Fruit fly (Drosophila melanogaster) whole organism, embryonic: Measurements from ENCODE around the gene CG43221.

Experiments
- ATbp ChIP-seq: fragments of 200-800 bp; sonication (Bioruptor generic); optimal IDR thresholded peaks from 2 replicates; lab custom pipeline; 2017; ENCODE audit warnings: missing biosample characterization, mild to moderate bottlenecking, missing genetic modification characterization, missing genetic modification reagents
- CG10565 ChIP-seq: fragments of 200-800 bp; sonication (Bioruptor generic); optimal IDR thresholded peaks from 3 replicates; lab custom pipeline; 2016; ENCODE audit warnings: missing biosample characterization, mild to moderate bottlenecking, missing genetic modification characterization
- CG10654 ChIP-seq: fragments of 200-800 bp; sonication (Bioruptor generic); optimal IDR thresholded peaks from 2 replicates; lab custom pipeline; 2016; ENCODE audit warnings: missing biosample characterization, missing genetic modification characterization
- CG11695 ChIP-seq: fragments of 200-800 bp; sonication (Bioruptor generic); IDR thresholded peaks from 3 replicates; pipeline ENCODE4 v1.3.6; 2022; ENCODE audit warnings: missing biosample characterization, missing genetic modification characterization
- CG11723 ChIP-seq: fragments of 200-800 bp; sonication (Bioruptor generic); optimal IDR thresholded peaks from 2 replicates; lab custom pipeline; 2017; ENCODE audit warnings: missing biosample characterization, mild to moderate bottlenecking, missing genetic modification characterization
- CG12104 ChIP-seq: fragments of 200-800 bp; sonication (Bioruptor generic); optimal IDR thresholded peaks from 3 replicates; lab custom pipeline; 2016; ENCODE audit warnings: missing biosample characterization, missing genetic modification characterization
- CG12299 ChIP-seq: fragments of 200-800 bp; sonication (Bioruptor generic); optimal IDR thresholded peaks from 2 replicates; lab custom pipeline; 2018; ENCODE audit warnings: missing biosample characterization, mild to moderate bottlenecking, missing genetic modification characterization
- CG15073 ChIP-seq: fragments of 200-800 bp; sonication (Bioruptor generic); optimal IDR thresholded peaks from 2 replicates; lab custom pipeline; 2016; ENCODE audit warnings: missing biosample characterization, missing genetic modification characterization
- CG16815 ChIP-seq: fragments of 200-800 bp; sonication (Bioruptor generic); optimal IDR thresholded peaks from 3 replicates; lab custom pipeline; 2017; ENCODE audit warnings: missing biosample characterization, mild to moderate bottlenecking, missing genetic modification characterization
- CG17328 ChIP-seq: fragments of 200-800 bp; sonication (Bioruptor generic); IDR thresholded peaks from 2 replicates; pipeline ENCODE4 v1.3.6; 2022; ENCODE audit warnings: missing biosample characterization, missing genetic modification characterization
- CG18599 ChIP-seq: fragments of 200-800 bp; sonication (Bioruptor generic); optimal IDR thresholded peaks from 3 replicates; lab custom pipeline; 2017; ENCODE audit warnings: missing biosample characterization, missing genetic modification characterization, mild to moderate bottlenecking, moderate library complexity, missing genetic modification reagents
- CG31224 ChIP-seq: fragments of 200-800 bp; sonication (Bioruptor generic); IDR thresholded peaks from 2 replicates; pipeline ENCODE4 v1.3.6; 2022; ENCODE audit warnings: missing biosample characterization, missing genetic modification characterization
- CG31365 ChIP-seq: fragments of 200-800 bp; sonication (Bioruptor generic); optimal IDR thresholded peaks from 2 replicates; lab custom pipeline; 2018; ENCODE audit warnings: missing biosample characterization, mild to moderate bottlenecking, missing genetic modification characterization
- CG3407 ChIP-seq: fragments of 200-800 bp; sonication (Bioruptor generic); optimal IDR thresholded peaks from 2 replicates; lab custom pipeline; 2018; ENCODE audit warnings: missing biosample characterization, mild to moderate bottlenecking, missing genetic modification characterization
- CG4360 ChIP-seq: fragments of 200-800 bp; sonication (Bioruptor generic); IDR thresholded peaks from 2 replicates; pipeline ENCODE4 v1.3.6; 2022; ENCODE audit warnings: missing biosample characterization, missing genetic modification characterization
- CG4730 ChIP-seq: fragments of 200-800 bp; sonication (Bioruptor generic); IDR thresholded peaks from 2 replicates; pipeline ENCODE4 v1.3.6; 2022; ENCODE audit warnings: missing biosample characterization, missing genetic modification characterization
- CG6689 ChIP-seq: fragments of 200-800 bp; sonication (Bioruptor generic); IDR thresholded peaks from 2 replicates; pipeline ENCODE4 v1.3.6; 2022; ENCODE audit warnings: missing biosample characterization, missing genetic modification characterization
- CG8290 ChIP-seq, 3 experiments: fragments of 200-800 bp; sonication (Bioruptor generic); optimal IDR thresholded peaks; 2 replicates each; lab custom pipeline; 2016 to 2019; ENCODE audit warnings: missing biosample characterization in 3 of 3, missing genetic modification characterization in 3 of 3, mild to moderate bottlenecking in 2 of 3, moderate library complexity in 1 of 3
- CG8765 ChIP-seq: fragments of 200-800 bp; sonication (Bioruptor generic); IDR thresholded peaks from 2 replicates; pipeline ENCODE4 v1.3.6; 2022; ENCODE audit warnings: missing biosample characterization, missing genetic modification characterization
- CG9727 ChIP-seq: fragments of 200-800 bp; sonication (Bioruptor generic); optimal IDR thresholded peaks from 3 replicates; lab custom pipeline; 2017; ENCODE audit warnings: missing biosample characterization, mild to moderate bottlenecking, missing genetic modification characterization
- CTCF ChIP-seq: fragments of 200-800 bp; sonication (Bioruptor generic); optimal IDR thresholded peaks from 2 replicates; lab custom pipeline; 2017; ENCODE audit warnings: missing biosample characterization, mild to moderate bottlenecking, missing genetic modification characterization, moderate library complexity
- CkIIα-i1 ChIP-seq: fragments of 200-800 bp; sonication (Bioruptor generic); IDR thresholded peaks from 2 replicates; pipeline ENCODE4 v1.3.6; 2022; ENCODE audit warnings: missing biosample characterization, missing genetic modification characterization
- D19B ChIP-seq: fragments of 200-800 bp; sonication (Bioruptor generic); optimal IDR thresholded peaks from 2 replicates; lab custom pipeline; 2017; ENCODE audit warnings: missing biosample characterization, mild to moderate bottlenecking, missing genetic modification characterization
- Dek ChIP-seq: fragments of 200-800 bp; sonication (Bioruptor generic); optimal IDR thresholded peaks from 3 replicates; lab custom pipeline; 2019; ENCODE audit warnings: missing biosample characterization, mild to moderate bottlenecking, missing genetic modification characterization, moderate library complexity
- E2f1 ChIP-seq: fragments of 200-800 bp; sonication (Bioruptor generic); IDR thresholded peaks from 2 replicates; pipeline ENCODE4 v1.3.6; 2022; ENCODE audit warnings: missing biosample characterization, missing genetic modification characterization
- HLH4C ChIP-seq: fragments of 200-800 bp; sonication (Bioruptor generic); IDR thresholded peaks from 3 replicates; pipeline ENCODE4 v1.3.6; 2022; ENCODE audit warnings: missing biosample characterization, missing genetic modification characterization; ENCODE audit not compliant: partially characterized antibody
- Hsf ChIP-seq: fragments of 200-800 bp; sonication (Bioruptor generic); optimal IDR thresholded peaks from 3 replicates; lab custom pipeline; 2016; ENCODE audit warnings: missing biosample characterization, missing genetic modification characterization
- abd-A ChIP-seq: fragments of 200-800 bp; sonication (Bioruptor generic); optimal IDR thresholded peaks from 3 replicates; lab custom pipeline; 2019; ENCODE audit warnings: missing biosample characterization, mild to moderate bottlenecking, missing genetic modification characterization, moderate library complexity
- ac ChIP-seq: fragments of 200-800 bp; sonication (Bioruptor generic); optimal IDR thresholded peaks from 3 replicates; lab custom pipeline; 2017; ENCODE audit warnings: missing biosample characterization, mild to moderate bottlenecking, missing genetic modification characterization
- az2 ChIP-seq: fragments of 200-800 bp; sonication (Bioruptor generic); optimal IDR thresholded peaks from 3 replicates; lab custom pipeline; 2016; ENCODE audit warnings: missing biosample characterization, missing genetic modification characterization
- cwo ChIP-seq: fragments of 200-800 bp; sonication (Bioruptor generic); optimal IDR thresholded peaks from 3 replicates; lab custom pipeline; 2017; ENCODE audit warnings: missing biosample characterization, missing genetic modification characterization, mild to moderate bottlenecking, moderate library complexity, missing genetic modification reagents
- dimm ChIP-seq: fragments of 200-800 bp; sonication (Bioruptor generic); IDR thresholded peaks from 2 replicates; pipeline ENCODE4 v1.3.6; 2022; ENCODE audit warnings: missing biosample characterization, missing genetic modification characterization
- gfzf ChIP-seq: fragments of 200-800 bp; sonication (Bioruptor generic); optimal IDR thresholded peaks from 2 replicates; lab custom pipeline; 2016; ENCODE audit warnings: missing biosample characterization, mild to moderate bottlenecking, missing genetic modification characterization, moderate library complexity
- grn ChIP-seq: fragments of 200-800 bp; sonication (Bioruptor generic); optimal IDR thresholded peaks from 3 replicates; lab custom pipeline; 2017; ENCODE audit warnings: missing biosample characterization, missing genetic modification characterization
- kay ChIP-seq: fragments of 200-800 bp; sonication (Bioruptor generic); optimal IDR thresholded peaks from 2 replicates; lab custom pipeline; 2016; ENCODE audit warnings: missing biosample characterization, missing genetic modification characterization
- ken ChIP-seq: fragments of 200-800 bp; sonication (Bioruptor generic); IDR thresholded peaks from 3 replicates; pipeline ENCODE4 v1.3.6; 2022; ENCODE audit warnings: missing biosample characterization, missing genetic modification characterization
- nerfin-2 ChIP-seq: fragments of 200-800 bp; sonication (Bioruptor generic); IDR thresholded peaks from 2 replicates; pipeline ENCODE4 v1.3.6; 2022; ENCODE audit warnings: missing biosample characterization, missing genetic modification characterization; ENCODE audit not compliant: partially characterized antibody
- odd ChIP-seq: fragments of 200-800 bp; sonication (Bioruptor generic); optimal IDR thresholded peaks from 2 replicates; lab custom pipeline; 2017; ENCODE audit warnings: missing biosample characterization, mild to moderate bottlenecking, missing genetic modification characterization
- pita ChIP-seq: fragments of 200-800 bp; sonication (Bioruptor generic); optimal IDR thresholded peaks from 2 replicates; lab custom pipeline; 2017; ENCODE audit warnings: missing biosample characterization, mild to moderate bottlenecking, missing genetic modification characterization
- prd ChIP-seq, 3 experiments: fragments of >200 bp in 2 of 3; fragments of 200-800 bp in 1 of 3; sonication (Bioruptor generic) in 1 of 3; optimal IDR thresholded peaks in 2 of 3; IDR thresholded peaks in 1 of 3; 2 replicates in 2 of 3; 3 replicates in 1 of 3; pipeline versions ENCODE4 v1.3.6 to Lab custom; 2017 to 2022; ENCODE audit warnings: missing biosample characterization in 1 of 3, missing genetic modification characterization in 1 of 3
- salm ChIP-seq: fragments of 200-800 bp; sonication (Bioruptor generic); optimal IDR thresholded peaks from 2 replicates; lab custom pipeline; 2018; ENCODE audit warnings: missing biosample characterization, mild to moderate bottlenecking, missing genetic modification characterization
- sens ChIP-seq: fragments of 200-800 bp; sonication (Bioruptor generic); peaks from one replicate; lab custom pipeline; 2016; ENCODE audit warnings: missing biosample characterization, missing genetic modification characterization
- stc ChIP-seq: fragments of 200-800 bp; sonication (Bioruptor generic); IDR thresholded peaks from 2 replicates; pipeline ENCODE4 v1.3.6; 2022; ENCODE audit warnings: missing biosample characterization, missing genetic modification characterization
- tap ChIP-seq: fragments of 200-800 bp; optimal IDR thresholded peaks from 3 replicates; lab custom pipeline; 2019; ENCODE audit warnings: missing biosample characterization, mild to moderate bottlenecking, missing genetic modification characterization, moderate library complexity
- trh ChIP-seq: fragments of 200-800 bp; sonication (Bioruptor generic); optimal IDR thresholded peaks from 2 replicates; lab custom pipeline; 2016; ENCODE audit warnings: missing biosample characterization, missing genetic modification characterization
- vfl ChIP-seq: fragments of 200-800 bp; sonication (Bioruptor generic); optimal IDR thresholded peaks from 2 replicates; lab custom pipeline; 2016; ENCODE audit warnings: missing biosample characterization, missing genetic modification characterization
- zfh2 ChIP-seq: fragments of 200-800 bp; sonication (Bioruptor generic); optimal IDR thresholded peaks from 2 replicates; lab custom pipeline; 2016; ENCODE audit warnings: missing biosample characterization, missing genetic modification characterization

CG43221 gene

dm6 chr2L:17524449-17524848 is 38.9 kb downstream of the CG43221 start, which contains the start of gene CG15143:
Gene CG15143 (minus strand): TSS chr2L:17524549.
- TF ChIP-seq CG6689 (GFP tag; lab: Robert Waterston, UW): no peak
- TF ChIP-seq nerfin-2 (GFP tag; lab: Robert Waterston, UW): no peak
- no peak for TF ChIP-seq cwo (GFP tag; lab: Kevin White, UChicago)
- TF ChIP-seq ac (GFP tag; lab: Kevin White, UChicago): no peak
- TF ChIP-seq trh (GFP tag; lab: Kevin White, UChicago): no peak
- no peak for TF ChIP-seq az2
- TF ChIP-seq CG4360 (GFP tag; lab: Robert Waterston, UW): no peak
- TF ChIP-seq CG15073 (GFP tag; lab: Kevin White, UChicago): no peak
- TF ChIP-seq, all 482 proteins: peak for 0

- TF ChIP-seq az2 (no peak), odd (GFP tag; lab: Kevin White, UChicago) (no peak), CG8765 (no peak), CG31224 (GFP tag; lab: Robert Waterston, UW) (no peak), Dek (tag; lab: Kevin White, UChicago) (no peak), D19B (GFP tag; lab: Kevin White, UChicago) (no peak), CG9727 (no peak), salm (tag; lab: Kevin White, UChicago) (no peak), gfzf (GFP tag; lab: Kevin White, UChicago) (no peak), CG11723 (GFP tag; lab: Kevin White, UChicago) (no peak), CG12104 (GFP tag; lab: Kevin White, UChicago) (no peak), ATbp (GFP tag; lab: Kevin White, UChicago) (no peak), CG11695 (GFP tag; lab: Robert Waterston, UW) (no peak), CkIIα-i1 (no peak), CG10654 (GFP tag; lab: Kevin White, UChicago) (no peak), Hsf (no peak), CG17328 (GFP tag; lab: Robert Waterston, UW) (no peak)
- TF ChIP-seq, all 482 proteins: peak for 0
Measured at dm6 chr2L:17529022-17529421, 43.5 kb downstream of the CG43221 start, which contains the start of gene CG15144. Gene CG15144 (minus strand): TSS chr2L:17529122.

- TF ChIP-seq dimm (GFP tag; lab: Robert Waterston, UW): no peak
- no peak for TF ChIP-seq prd (optimal IDR thresholded peaks at IDR 0.05; lab: Kevin White, UChicago)
- TF ChIP-seq prd (GFP tag; IDR thresholded peaks at IDR 0.05; lab: Robert Waterston, UW): no peak
- TF ChIP-seq E2f1 (GFP tag; lab: Robert Waterston, UW): no peak
- TF ChIP-seq CG4730 (GFP tag; lab: Robert Waterston, UW): no peak
- no peak for TF ChIP-seq kay (GFP tag; lab: Kevin White, UChicago)
- TF ChIP-seq CG31365 (tag; lab: Kevin White, UChicago): no peak
Measured at dm6 chr2L:17532134-17532533, 46.6 kb downstream of the CG43221 start, which contains the start of gene CG15145. Gene CG15145 (minus strand): TSS chr2L:17532234.

- TF ChIP-seq CTCF (GFP tag; lab: Kevin White, UChicago): no peak
- TF ChIP-seq vfl (GFP tag; lab: Kevin White, UChicago): no peak
- no peak for TF ChIP-seq ATbp (GFP tag; lab: Kevin White, UChicago)
- no peak for TF ChIP-seq CG12299 (tag; lab: Kevin White, UChicago)
- no peak for TF ChIP-seq abd-A (tag; lab: Kevin White, UChicago)
- no peak for TF ChIP-seq pita (GFP tag; lab: Kevin White, UChicago)
- peak; percentile 16 for TF ChIP-seq sens (GFP tag; lab: Kevin White, UChicago)
- TF ChIP-seq CG16815 (GFP tag; lab: Kevin White, UChicago): no peak
- no peak for TF ChIP-seq grn
- TF ChIP-seq CG3407: no peak
- no peak for TF ChIP-seq HLH4C
- no peak for TF ChIP-seq CG10565 (GFP tag; lab: Kevin White, UChicago)
- TF ChIP-seq stc (GFP tag; lab: Robert Waterston, UW): peak; percentile 9; the same call in 1 of the 2 replicates
- TF ChIP-seq ken (GFP tag; lab: Robert Waterston, UW): no peak
- TF ChIP-seq kay (GFP tag; lab: Kevin White, UChicago): no peak
- TF ChIP-seq zfh2 (GFP tag; lab: Kevin White, UChicago): no peak
- TF ChIP-seq CG8290 (GFP tag; optimal IDR thresholded peaks at IDR 0.05; lab: Kevin White, UChicago): no peak
- TF ChIP-seq CG8290 (tag; optimal IDR thresholded peaks at IDR 0.05; lab: Kevin White, UChicago): peak in 1 of 2 experiments; percentile 3
- no peak for TF ChIP-seq tap (tag; lab: Kevin White, UChicago)
- peak; percentile 66 for TF ChIP-seq CG18599 (GFP tag; lab: Kevin White, UChicago)
Measured at dm6 chr2L:17533794-17534193, 48.2 kb downstream of the CG43221 start.
